Fruit fly (Drosophila melanogaster) whole organism, prepupa: ENCODE measurements around the gene CG14966.

Experiments
- CG31627 ChIP-seq: fragments of 200-800 bp; sonication (Bioruptor generic); optimal IDR thresholded peaks from 3 replicates; lab custom pipeline; 2016; ENCODE audit warnings: missing biosample characterization, missing genetic modification characterization
- CG8632 ChIP-seq: fragments of 200-800 bp; sonication (Bioruptor generic); optimal IDR thresholded peaks from 3 replicates; lab custom pipeline; 2016; ENCODE audit warnings: missing biosample characterization, missing genetic modification characterization
- CG9139 ChIP-seq: fragments of 200-800 bp; sonication (Bioruptor generic); optimal IDR thresholded peaks from 3 replicates; lab custom pipeline; 2017; ENCODE audit warnings: missing biosample characterization, mild to moderate bottlenecking, missing genetic modification characterization
- acj6 ChIP-seq: fragments of 200-800 bp; sonication (Bioruptor generic); optimal IDR thresholded peaks from 3 replicates; lab custom pipeline; 2016; ENCODE audit warnings: missing biosample characterization, missing genetic modification characterization

DNA sequence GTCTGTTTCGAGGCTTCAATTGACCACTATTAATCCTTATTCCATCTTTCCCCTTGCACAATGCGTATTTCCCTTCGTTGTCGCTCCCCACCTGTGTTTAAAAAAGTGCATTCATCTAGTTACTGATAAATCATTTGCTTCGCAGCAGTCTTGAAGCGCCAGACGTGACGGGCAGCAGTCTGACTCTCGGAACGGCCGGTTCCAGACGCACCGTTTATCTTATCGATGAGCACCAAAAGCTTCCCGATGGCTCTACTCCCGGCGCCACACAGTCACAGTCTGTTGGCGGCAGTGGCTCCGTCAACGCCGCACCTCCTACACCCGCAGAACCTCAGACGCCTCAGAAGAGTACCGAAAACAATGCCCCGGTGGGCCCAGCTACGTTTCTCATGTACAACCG, 13.3 kb downstream of the CG14966 start, which contains the start of gene CG42494:
- no peak for TF ChIP-seq CG31627
- TF ChIP-seq CG8632 (GFP tag; lab: Kevin White, UChicago): no peak
- no peak for TF ChIP-seq acj6 (GFP tag; lab: Kevin White, UChicago)
- TF ChIP-seq CG9139: no peak
